Fruit fly (Drosophila melanogaster): ENCODE measurements around the gene Tsf1.

dm6 chrX:18347641-18348040, 39.2 kb upstream of the Tsf1 start:
- TF ChIP-seq psq (optimal IDR thresholded peaks at IDR 0.05), result no peak
- TF ChIP-seq h (optimal IDR thresholded peaks at IDR 0.05), result no peak
- TF ChIP-seq Myc (optimal IDR thresholded peaks at IDR 0.05), result no peak
- no peak for TF ChIP-seq ttk (optimal IDR thresholded peaks at IDR 0.05)
- TF ChIP-seq insv (optimal IDR thresholded peaks at IDR 0.05), result no peak
- no peak for TF ChIP-seq Sin3A (optimal IDR thresholded peaks at IDR 0.05)

Data from Kc167 (cell line).